Worm (Caenorhabditis elegans): ENCODE results near the gene ZK643.5.
"Not testable (repeated sequence)": the region's sequence is repeated elsewhere in the genome, so short reads cannot be mapped to it uniquely, and the experiment has no call there.

- not testable (repeated sequence) for TF ChIP-seq elt-1 (tag; optimal IDR thresholded peaks at IDR 0.05; ENCODE audit: borderline replicate concordance, insufficient read depth); lin-13 (tag; optimal IDR thresholded peaks at IDR 0.05); nhr-28 (tag; optimal IDR thresholded peaks at IDR 0.05); ces-1 (GFP tag; optimal IDR thresholded peaks at IDR 0.05); mep-1 (tag; optimal IDR thresholded peaks at IDR 0.05); lin-32 (GFP tag; optimal IDR thresholded peaks at IDR 0.05); nhr-2 (tag; optimal IDR thresholded peaks at IDR 0.05); unc-62 (GFP tag; optimal IDR thresholded peaks at IDR 0.05); snpc-4 (tag; optimal IDR thresholded peaks at IDR 0.05)
Observed at ce11 chrIII:8989752-8990151, 33.8 kb upstream of the ZK643.5 start, which contains the start of gene R08D7.7.
